Fruit fly (Drosophila melanogaster) whole organism, embryonic: ENCODE data around the gene CG42819.

ENCODE experiments used
- Adf1 ChIP-seq: fragments of 200-800 bp; sonication (Bioruptor generic); IDR thresholded peaks from 2 replicates; pipeline ENCODE4 v1.3.6; 2022; ENCODE audit warnings: missing biosample characterization, missing genetic modification characterization
- Bgb ChIP-seq: fragments of 200-800 bp; sonication (Bioruptor generic); IDR thresholded peaks from 2 replicates; pipeline ENCODE4 v1.3.6; 2022; ENCODE audit warnings: missing biosample characterization, missing genetic modification characterization; ENCODE audit not compliant: partially characterized antibody
- BtbVII ChIP-seq: fragments of 200-800 bp; sonication (Bioruptor generic); optimal IDR thresholded peaks from 3 replicates; lab custom pipeline; 2017; ENCODE audit warnings: missing biosample characterization, mild to moderate bottlenecking, missing genetic modification characterization
- CG10366 ChIP-seq: fragments of 200-800 bp; sonication (Bioruptor generic); IDR thresholded peaks from 2 replicates; pipeline ENCODE4 v1.3.6; 2022; ENCODE audit warnings: missing biosample characterization, missing genetic modification characterization
- CG12219 ChIP-seq: fragments of 200-800 bp; sonication (Bioruptor generic); optimal IDR thresholded peaks from 3 replicates; lab custom pipeline; 2018; ENCODE audit warnings: missing biosample characterization, mild to moderate bottlenecking, missing genetic modification characterization
- CG13123 ChIP-seq: fragments of 200-800 bp; sonication (Bioruptor generic); optimal IDR thresholded peaks from 2 replicates; lab custom pipeline; 2016; ENCODE audit warnings: missing biosample characterization, missing genetic modification characterization
- CG14441 ChIP-seq: fragments of 200-800 bp; sonication (Bioruptor generic); IDR thresholded peaks from 2 replicates; pipeline ENCODE4 v1.3.6; 2022; ENCODE audit warnings: missing biosample characterization, missing genetic modification characterization
- CG15514 ChIP-seq: fragments of 200-800 bp; sonication (Bioruptor generic); optimal IDR thresholded peaks from 3 replicates; lab custom pipeline; 2017; ENCODE audit warnings: missing biosample characterization, missing genetic modification characterization, mild to moderate bottlenecking, moderate library complexity, missing genetic modification reagents
- CG16815 ChIP-seq: fragments of 200-800 bp; sonication (Bioruptor generic); optimal IDR thresholded peaks from 3 replicates; lab custom pipeline; 2017; ENCODE audit warnings: missing biosample characterization, mild to moderate bottlenecking, missing genetic modification characterization
- CG17829 ChIP-seq: fragments of 200-800 bp; optimal IDR thresholded peaks from 2 replicates; lab custom pipeline; 2019; ENCODE audit warnings: missing biosample characterization, mild to moderate bottlenecking, missing genetic modification characterization, moderate library complexity
- CG2678 ChIP-seq: fragments of 200-800 bp; sonication (Bioruptor generic); optimal IDR thresholded peaks from 3 replicates; lab custom pipeline; 2019; ENCODE audit warnings: missing biosample characterization, mild to moderate bottlenecking, missing genetic modification characterization, moderate library complexity
- CG2712 ChIP-seq: fragments of 200-800 bp; optimal IDR thresholded peaks from 3 replicates; lab custom pipeline; 2019; ENCODE audit warnings: missing biosample characterization, mild to moderate bottlenecking, missing genetic modification characterization, moderate library complexity
- CG30403 ChIP-seq: fragments of 200-800 bp; sonication (Bioruptor generic); optimal IDR thresholded peaks from 3 replicates; lab custom pipeline; 2016; ENCODE audit warnings: missing biosample characterization, missing genetic modification characterization
- CG31365 ChIP-seq: fragments of 200-800 bp; sonication (Bioruptor generic); optimal IDR thresholded peaks from 2 replicates; lab custom pipeline; 2018; ENCODE audit warnings: missing biosample characterization, mild to moderate bottlenecking, missing genetic modification characterization
- CG32532 ChIP-seq: fragments of 200-800 bp; sonication (Bioruptor generic); IDR thresholded peaks from 2 replicates; pipeline ENCODE4 v1.3.6; 2022; ENCODE audit warnings: missing biosample characterization, missing genetic modification characterization
- CG4424 ChIP-seq: fragments of 200-800 bp; sonication (Bioruptor generic); optimal IDR thresholded peaks from 3 replicates; lab custom pipeline; 2016; ENCODE audit warnings: missing biosample characterization, missing genetic modification characterization
- CG6765 ChIP-seq: fragments of 200-800 bp; sonication (Bioruptor generic); optimal IDR thresholded peaks from 3 replicates; lab custom pipeline; 2017; ENCODE audit warnings: missing biosample characterization, mild to moderate bottlenecking, missing genetic modification characterization
- CG6813 ChIP-seq: fragments of 200-800 bp; sonication (Bioruptor generic); optimal IDR thresholded peaks from 2 replicates; lab custom pipeline; 2017; ENCODE audit warnings: missing biosample characterization, missing genetic modification characterization, mild to moderate bottlenecking, moderate library complexity, missing genetic modification reagents
- CG7839 ChIP-seq: fragments of 200-800 bp; sonication (Bioruptor generic); optimal IDR thresholded peaks from 3 replicates; lab custom pipeline; 2018; ENCODE audit warnings: missing biosample characterization, mild to moderate bottlenecking, missing genetic modification characterization, moderate library complexity
- CG9727 ChIP-seq: fragments of 200-800 bp; sonication (Bioruptor generic); optimal IDR thresholded peaks from 3 replicates; lab custom pipeline; 2017; ENCODE audit warnings: missing biosample characterization, mild to moderate bottlenecking, missing genetic modification characterization
- CkIIα-i1 ChIP-seq: fragments of 200-800 bp; sonication (Bioruptor generic); IDR thresholded peaks from 2 replicates; pipeline ENCODE4 v1.3.6; 2022; ENCODE audit warnings: missing biosample characterization, missing genetic modification characterization
- CoRest ChIP-seq: fragments of 200-800 bp; sonication (Bioruptor generic); optimal IDR thresholded peaks from 3 replicates; lab custom pipeline; 2018; ENCODE audit warnings: missing biosample characterization, mild to moderate bottlenecking, missing genetic modification characterization, moderate library complexity
- Dbx ChIP-seq: fragments of 200-800 bp; sonication (Bioruptor generic); IDR thresholded peaks from 3 replicates; pipeline ENCODE4 v1.3.6; 2022; ENCODE audit warnings: missing biosample characterization, missing genetic modification characterization
- Dip3 ChIP-seq: fragments of 200-800 bp; sonication (Bioruptor generic); optimal IDR thresholded peaks from 3 replicates; lab custom pipeline; 2016; ENCODE audit warnings: missing biosample characterization, missing genetic modification characterization
- Drgx ChIP-seq: fragments of 200-800 bp; sonication (Bioruptor generic); IDR thresholded peaks from 2 replicates; pipeline ENCODE4 v1.3.6; 2022; ENCODE audit warnings: missing biosample characterization, missing genetic modification characterization
- E2f2 ChIP-seq: fragments of 200-800 bp; sonication (Bioruptor generic); IDR thresholded peaks from 2 replicates; pipeline ENCODE4 v1.3.6; 2022; ENCODE audit warnings: missing biosample characterization, missing genetic modification characterization
- PHDP ChIP-seq: fragments of 200-800 bp; sonication (Bioruptor generic); optimal IDR thresholded peaks from 3 replicates; lab custom pipeline; 2018; ENCODE audit warnings: missing biosample characterization, mild to moderate bottlenecking, missing genetic modification characterization, moderate library complexity
- cas ChIP-seq: fragments of 200-800 bp; sonication (Bioruptor generic); IDR thresholded peaks from 2 replicates; pipeline ENCODE4 v1.3.6; 2022; ENCODE audit warnings: missing biosample characterization, missing genetic modification characterization
- chm ChIP-seq: fragments of 200-800 bp; sonication (Bioruptor generic); IDR thresholded peaks from 2 replicates; pipeline ENCODE4 v1.3.6; 2022; ENCODE audit warnings: missing biosample characterization, missing genetic modification characterization
- chn ChIP-seq: fragments of 200-800 bp; sonication (Bioruptor generic); optimal IDR thresholded peaks from 2 replicates; lab custom pipeline; 2016; ENCODE audit warnings: missing biosample characterization, missing genetic modification characterization
- crol ChIP-seq: fragments of 200-800 bp; sonication (Bioruptor generic); IDR thresholded peaks from 2 replicates; pipeline ENCODE4 v1.3.6; 2022; ENCODE audit warnings: missing biosample characterization, missing genetic modification characterization
- dmrt99B ChIP-seq: fragments of 200-800 bp; sonication (Bioruptor generic); optimal IDR thresholded peaks from 2 replicates; lab custom pipeline; 2018; ENCODE audit warnings: missing biosample characterization, mild to moderate bottlenecking, missing genetic modification characterization, moderate library complexity
- emc ChIP-seq: fragments of 200-800 bp; sonication (Bioruptor generic); optimal IDR thresholded peaks from 2 replicates; lab custom pipeline; 2016; ENCODE audit warnings: missing biosample characterization, missing genetic modification characterization
- fd3F ChIP-seq: fragments of 200-800 bp; sonication (Bioruptor generic); optimal IDR thresholded peaks from 2 replicates; lab custom pipeline; 2018; ENCODE audit warnings: missing biosample characterization, mild to moderate bottlenecking, missing genetic modification characterization, moderate library complexity
- gcm ChIP-seq: fragments of 200-800 bp; sonication (Bioruptor generic); optimal IDR thresholded peaks from 2 replicates; lab custom pipeline; 2019; ENCODE audit warnings: missing biosample characterization, mild to moderate bottlenecking, missing genetic modification characterization, moderate library complexity
- gem ChIP-seq: fragments of 200-800 bp; sonication (Bioruptor generic); optimal IDR thresholded peaks from 2 replicates; lab custom pipeline; 2019; ENCODE audit warnings: missing biosample characterization, mild to moderate bottlenecking, missing genetic modification characterization, moderate library complexity
- grau ChIP-seq: fragments of 200-800 bp; optimal IDR thresholded peaks from 3 replicates; lab custom pipeline; 2019; ENCODE audit warnings: missing biosample characterization, mild to moderate bottlenecking, missing genetic modification characterization, moderate library complexity
- h ChIP-seq: fragments of >200 bp; optimal IDR thresholded peaks from 2 replicates; lab custom pipeline; 2017
- jumu ChIP-seq: fragments of 200-800 bp; sonication (Bioruptor generic); optimal IDR thresholded peaks from 3 replicates; lab custom pipeline; 2016; ENCODE audit warnings: missing biosample characterization, missing genetic modification characterization
- lab ChIP-seq: fragments of 200-800 bp; sonication (Bioruptor generic); optimal IDR thresholded peaks from 3 replicates; lab custom pipeline; 2017; ENCODE audit warnings: missing biosample characterization, missing genetic modification characterization, mild to moderate bottlenecking, moderate library complexity, missing genetic modification reagents
- lmd ChIP-seq: fragments of 200-800 bp; sonication (Bioruptor generic); IDR thresholded peaks from 2 replicates; pipeline ENCODE4 v1.3.6; 2022; ENCODE audit warnings: missing biosample characterization, missing genetic modification characterization
- nmo ChIP-seq: fragments of 200-800 bp; sonication (Bioruptor generic); optimal IDR thresholded peaks from 2 replicates; lab custom pipeline; 2018; ENCODE audit warnings: missing biosample characterization, mild to moderate bottlenecking, missing genetic modification characterization, moderate library complexity
- row ChIP-seq: fragments of 200-800 bp; sonication (Bioruptor generic); IDR thresholded peaks from 3 replicates; pipeline ENCODE4 v1.3.6; 2022; ENCODE audit warnings: missing biosample characterization, missing genetic modification characterization
- sens ChIP-seq: fragments of 200-800 bp; sonication (Bioruptor generic); peaks from one replicate; lab custom pipeline; 2016; ENCODE audit warnings: missing biosample characterization, missing genetic modification characterization
- sim ChIP-seq: fragments of 200-800 bp; sonication (Bioruptor generic); IDR thresholded peaks from 2 replicates; pipeline ENCODE4 v1.3.6; 2022; ENCODE audit warnings: missing biosample characterization, missing genetic modification characterization
- stwl ChIP-seq: fragments of 200-800 bp; sonication (Bioruptor generic); optimal IDR thresholded peaks from 3 replicates; lab custom pipeline; 2018; ENCODE audit warnings: missing biosample characterization, mild to moderate bottlenecking, missing genetic modification characterization, moderate library complexity
- tll ChIP-seq, 2 experiments: fragments of 200-800 bp in 1 of 2; fragments of >200 bp in 1 of 2; sonication (Bioruptor generic) in 1 of 2; optimal IDR thresholded peaks; 2 replicates each; lab custom pipeline; 2017 to 2019; ENCODE audit warnings: missing biosample characterization in 2 of 2, missing genetic modification characterization in 2 of 2, mild to moderate bottlenecking in 1 of 2, moderate library complexity in 1 of 2
- tna ChIP-seq: fragments of 200-800 bp; sonication (Bioruptor generic); IDR thresholded peaks from 2 replicates; pipeline ENCODE4 v1.3.6; 2022; ENCODE audit warnings: missing biosample characterization, missing genetic modification characterization; ENCODE audit not compliant: partially characterized antibody
- tup ChIP-seq: fragments of 200-800 bp; sonication (Bioruptor generic); optimal IDR thresholded peaks from 2 replicates; lab custom pipeline; 2016; ENCODE audit warnings: missing biosample characterization, mild to moderate bottlenecking, missing genetic modification characterization, moderate library complexity
- unpg ChIP-seq: fragments of 200-800 bp; sonication (Bioruptor generic); optimal IDR thresholded peaks from 3 replicates; lab custom pipeline; 2018; ENCODE audit warnings: missing biosample characterization, mild to moderate bottlenecking, missing genetic modification characterization, moderate library complexity
- yki ChIP-seq: fragments of >200 bp; optimal IDR thresholded peaks from 3 replicates; lab custom pipeline; 2018

Gene CG42819

DNA sequence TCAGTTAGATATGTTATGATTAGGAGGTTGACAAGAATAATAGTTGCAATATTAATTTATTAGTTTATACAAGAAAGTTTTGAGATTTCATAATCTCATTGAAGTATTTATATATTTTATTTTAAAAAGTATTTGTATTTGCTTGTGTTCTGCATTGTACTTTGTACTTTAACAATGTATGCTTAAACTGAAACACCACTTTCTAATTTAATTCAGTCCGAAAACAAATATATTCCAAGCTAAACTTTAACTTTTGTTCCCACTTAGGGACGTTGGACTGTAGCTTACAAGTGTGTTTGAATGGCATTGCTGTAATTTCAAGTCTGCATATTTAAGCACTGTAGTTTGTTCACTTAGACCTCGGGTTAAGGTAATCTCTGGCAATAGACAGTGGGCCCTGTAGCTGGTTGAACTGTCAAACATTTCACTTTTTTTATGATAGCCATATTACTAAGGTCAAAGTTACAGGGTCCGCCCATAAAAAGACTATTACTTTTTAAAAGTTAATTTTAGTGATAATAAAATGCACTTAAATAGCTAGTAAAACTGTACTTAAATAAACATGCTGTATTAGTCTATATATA is 17.7 kb downstream of the CG42819 start (continued):
- TF ChIP-seq fd3F (GFP tag; lab: Kevin White, UChicago) (no peak), Drgx (GFP tag; lab: Robert Waterston, UW) (peak; percentile 41; the same call in 1 of the 2 replicates), BtbVII (GFP tag; lab: Kevin White, UChicago) (peak; percentile 24), Dbx (no peak), h (no peak), CG17829 (peak; percentile 31), sim (GFP tag; lab: Robert Waterston, UW) (no peak), CG7839 (tag; lab: Kevin White, UChicago) (peak; percentile 46), CG9727 (GFP tag; lab: Kevin White, UChicago) (no peak), PHDP (tag; lab: Kevin White, UChicago) (peak; percentile 2), nmo (GFP tag; lab: Kevin White, UChicago) (peak; percentile 18), CG6765 (GFP tag; lab: Kevin White, UChicago) (no peak), CkIIα-i1 (GFP tag; lab: Robert Waterston, UW) (no peak), emc (GFP tag; lab: Kevin White, UChicago) (no peak), row (GFP tag; lab: Robert Waterston, UW) (peak; percentile 38; the same call in 1 of the 3 replicates), CG31365 (tag; lab: Kevin White, UChicago) (no peak), gem (tag; lab: Kevin White, UChicago) (peak; percentile 42), chn (GFP tag; lab: Kevin White, UChicago) (no peak), E2f2 (GFP tag; lab: Robert Waterston, UW) (no peak), CG10366 (0 out of 2 replicates have a peak, but pooled peaks have one; percentile 8), CG15514 (GFP tag; lab: Kevin White, UChicago) (no peak), jumu (no peak), crol (GFP tag; lab: Robert Waterston, UW) (no peak), CG2712 (tag; lab: Kevin White, UChicago) (peak; percentile 29), CG14441 (GFP tag; lab: Robert Waterston, UW) (0 out of 2 replicates have a peak, but pooled peaks have one; percentile 30), tll (GFP tag; optimal IDR thresholded peaks at IDR 0.05; lab: Kevin White, UChicago) (no peak), Dip3 (no peak), chm (GFP tag; lab: Robert Waterston, UW) (no peak), CG13123 (GFP tag; lab: Kevin White, UChicago) (no peak), lmd (GFP tag; lab: Robert Waterston, UW) (no peak), yki (lab: Kevin White, UChicago) (no peak), tna (no peak), CG30403 (peak; percentile 33), grau (tag; lab: Kevin White, UChicago) (peak; percentile 80), unpg (peak; percentile 8), CoRest (peak; percentile 10), Adf1 (GFP tag; lab: Robert Waterston, UW) (no peak), gcm (GFP tag; lab: Kevin White, UChicago) (no peak), CG2678 (tag; lab: Kevin White, UChicago) (peak; percentile 65), lab (GFP tag; lab: Kevin White, UChicago) (no peak), cas (no peak), CG16815 (GFP tag; lab: Kevin White, UChicago) (no peak), CG32532 (GFP tag; lab: Robert Waterston, UW) (no peak), CG12219 (GFP tag; lab: Kevin White, UChicago) (no peak), tup (no peak), sens (GFP tag; lab: Kevin White, UChicago) (no peak), Bgb (GFP tag; lab: Robert Waterston, UW) (no peak), CG6813 (peak; percentile 14), dmrt99B (tag; lab: Kevin White, UChicago) (peak; percentile 54), stwl (tag; lab: Kevin White, UChicago) (no peak), CG4424 (GFP tag; lab: Kevin White, UChicago) (peak; percentile 22)
